ENCODE assay signal across 2 worm cellular contexts in the genomic region with DNA sequence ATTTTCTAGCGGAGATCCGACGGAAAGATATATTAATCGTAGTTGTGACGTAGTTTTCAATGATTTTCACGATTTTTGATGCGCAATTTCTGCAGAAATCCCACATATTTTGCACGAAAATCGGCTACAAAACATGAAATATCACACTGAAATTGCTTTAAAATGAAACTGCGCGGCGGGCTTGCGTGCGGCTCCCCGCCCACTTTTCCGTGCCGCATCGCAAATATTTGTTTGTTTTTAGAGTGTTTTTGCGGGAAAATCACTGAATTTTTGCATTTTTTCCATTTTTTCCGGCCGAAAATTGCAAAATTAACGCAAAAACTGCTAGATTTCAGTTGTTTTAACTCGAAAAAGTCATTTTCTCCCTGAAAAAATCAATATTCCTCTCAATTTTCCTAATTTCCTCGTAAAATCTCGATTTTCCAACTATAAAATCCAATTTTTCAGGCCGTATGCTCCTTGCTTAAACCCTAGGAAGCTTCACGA.
TF ChIP-seq lines count a peak whose summit lies in the region.

A gene (plus strand): TSS at position 436 of the 486 bp plus-strand sequence.

TF ChIP-seq in whole organism, L4 larva, 104 proteins besides CTCF, POLR2A, EP300 and RAD21 (continued from another document):
- TF ChIP-seq unc-130 (GFP tag; optimal IDR thresholded peaks at IDR 0.05; lab: Kevin White, UChicago) (no peak), dpl-1 (GFP tag; optimal IDR thresholded peaks at IDR 0.05; lab: Kevin White, UChicago) (peak; percentile 20), snpc-1.2 (GFP tag; IDR thresholded peaks at IDR 0.05; lab: Robert Waterston, UW) (no peak), lir-3 (tag; optimal IDR thresholded peaks at IDR 0.05; lab: Kevin White, UChicago) (no peak), dmd-6 (GFP tag; IDR thresholded peaks at IDR 0.05; lab: Robert Waterston, UW) (no peak), lin-38 (GFP tag; IDR thresholded peaks at IDR 0.05; lab: Robert Waterston, UW) (peak; percentile 59), mxl-3 (GFP tag; optimal IDR thresholded peaks at IDR 0.05; lab: Kevin White, UChicago) (no peak), ceh-44 (GFP tag; IDR thresholded peaks at IDR 0.05; lab: Robert Waterston, UW) (no peak), daf-8 (GFP tag; IDR thresholded peaks at IDR 0.05; lab: Robert Waterston, UW) (no peak), ZK337.2 (GFP tag; IDR thresholded peaks at IDR 0.05; lab: Robert Waterston, UW) (no peak), ztf-11 (tag; optimal IDR thresholded peaks at IDR 0.05; lab: Kevin White, UChicago) (no peak), set-16 (GFP tag; IDR thresholded peaks at IDR 0.05; lab: Robert Waterston, UW) (no peak), F44E2.7 (GFP tag; IDR thresholded peaks at IDR 0.05; lab: Robert Waterston, UW) (no peak), skn-1 (tag; optimal IDR thresholded peaks at IDR 0.05; lab: Kevin White, UChicago) (no peak), lsy-2 (tag; optimal IDR thresholded peaks at IDR 0.05; lab: Kevin White, UChicago) (peak in 1 of 2 experiments; percentile 1), ceh-62 (tag; optimal IDR thresholded peaks at IDR 0.05; lab: Kevin White, UChicago) (no peak), mes-2 (tag; optimal IDR thresholded peaks at IDR 0.05; lab: Kevin White, UChicago; ENCODE audit: poor library complexity, severe bottlenecking) (peak; percentile 69), pqm-1 (tag; optimal IDR thresholded peaks at IDR 0.05; lab: Kevin White, UChicago) (no peak), cey-2 (tag; optimal IDR thresholded peaks at IDR 0.05; lab: Kevin White, UChicago; ENCODE audit: borderline replicate concordance, insufficient read depth) (no peak), nhr-102 (tag; optimal IDR thresholded peaks at IDR 0.05; lab: Kevin White, UChicago) (no peak), hlh-30 (tag; optimal IDR thresholded peaks at IDR 0.05; lab: Kevin White, UChicago; ENCODE audit: insufficient read depth) (no peak), nhr-25 (tag; optimal IDR thresholded peaks at IDR 0.05; lab: Kevin White, UChicago; ENCODE audit: borderline replicate concordance, insufficient read depth) (no peak), zip-11 (GFP tag; IDR thresholded peaks at IDR 0.05; lab: Robert Waterston, UW) (no peak), T20F7.1 (GFP tag; optimal IDR thresholded peaks at IDR 0.05; lab: Kevin White, UChicago) (no peak), ceh-28 (tag; optimal IDR thresholded peaks at IDR 0.05; lab: Kevin White, UChicago) (no peak), mep-1 (tag; optimal IDR thresholded peaks at IDR 0.05; lab: Kevin White, UChicago) (peak; percentile 2), nhr-28 (tag; optimal IDR thresholded peaks at IDR 0.05; lab: Kevin White, UChicago) (peak; percentile 9), hlh-11 (tag; optimal IDR thresholded peaks at IDR 0.05; lab: Kevin White, UChicago) (no peak), attf-4 (tag; optimal IDR thresholded peaks at IDR 0.05; lab: Kevin White, UChicago) (no peak)
TF ChIP-seq in whole organism, L4 larva: peak in this region for 10.

TF ChIP-seq in whole organism, late embryonic, 69 proteins besides CTCF, POLR2A, EP300 and RAD21 (continued from another document):
- TF ChIP-seq madf-2 (tag; optimal IDR thresholded peaks at IDR 0.05; lab: Kevin White, UChicago), result no peak
- peak; percentile 5 for TF ChIP-seq gmeb-2 (tag; optimal IDR thresholded peaks at IDR 0.05; lab: Kevin White, UChicago)
- peak; percentile 7 for TF ChIP-seq ceh-18 (tag; optimal IDR thresholded peaks at IDR 0.05; lab: Kevin White, UChicago)
- peak; percentile 61 for TF ChIP-seq unc-42 (tag; optimal IDR thresholded peaks at IDR 0.05; lab: Kevin White, UChicago)
- TF ChIP-seq fkh-6 (tag; optimal IDR thresholded peaks at IDR 0.05; lab: Kevin White, UChicago), result peak; percentile 48
- TF ChIP-seq pat-9 (tag; optimal IDR thresholded peaks at IDR 0.05; lab: Kevin White, UChicago), result peak; percentile 70
- TF ChIP-seq eyg-1 (tag; optimal IDR thresholded peaks at IDR 0.05; lab: Kevin White, UChicago), result no peak
- peak; percentile 30 for TF ChIP-seq T23F11.4 (GFP tag; optimal IDR thresholded peaks at IDR 0.05; lab: Kevin White, UChicago)
- TF ChIP-seq ztf-16 (tag; optimal IDR thresholded peaks at IDR 0.05; lab: Kevin White, UChicago), result peak; percentile 26
- TF ChIP-seq ref-2 (tag; optimal IDR thresholded peaks at IDR 0.05; lab: Kevin White, UChicago), result peak; percentile 26
- TF ChIP-seq elt-2 (tag; optimal IDR thresholded peaks at IDR 0.05; lab: Kevin White, UChicago), result peak; percentile 73
- TF ChIP-seq sox-4 (tag; optimal IDR thresholded peaks at IDR 0.05; lab: Kevin White, UChicago), result peak; percentile 73
- TF ChIP-seq C08G9.2 (tag; optimal IDR thresholded peaks at IDR 0.05; lab: Kevin White, UChicago), result no peak
- peak; percentile 66 for TF ChIP-seq che-1 (tag; optimal IDR thresholded peaks at IDR 0.05; lab: Kevin White, UChicago)
- TF ChIP-seq elt-4 (tag; optimal IDR thresholded peaks at IDR 0.05; lab: Kevin White, UChicago), result no peak
- TF ChIP-seq ceh-31 (tag; optimal IDR thresholded peaks at IDR 0.05; lab: Kevin White, UChicago), result peak; percentile 39
- TF ChIP-seq Y22D7AL.16 (tag; optimal IDR thresholded peaks at IDR 0.05; lab: Kevin White, UChicago), result peak; percentile 14
- peak; percentile 52 for TF ChIP-seq F13H6.1 (tag; optimal IDR thresholded peaks at IDR 0.05; lab: Kevin White, UChicago)
- peak; percentile 34 for TF ChIP-seq hlh-13 (GFP tag; optimal IDR thresholded peaks at IDR 0.05; lab: Kevin White, UChicago)
- peak; percentile 63 for TF ChIP-seq fax-1 (tag; optimal IDR thresholded peaks at IDR 0.05; lab: Kevin White, UChicago)
- peak; percentile 79 for TF ChIP-seq tbx-2 (tag; optimal IDR thresholded peaks at IDR 0.05; lab: Kevin White, UChicago)
- TF ChIP-seq rnt-1 (tag; optimal IDR thresholded peaks at IDR 0.05; lab: Kevin White, UChicago), result peak; percentile 39
- TF ChIP-seq dve-1 (tag; optimal IDR thresholded peaks at IDR 0.05; lab: Kevin White, UChicago), result no peak
- TF ChIP-seq hlh-15 (tag; optimal IDR thresholded peaks at IDR 0.05; lab: Kevin White, UChicago), result no peak
